Fruit fly (Drosophila melanogaster) whole organism: ENCODE data around the gene Seipin.

Source experiments
- pan ChIP-seq: fragments of >200 bp; optimal IDR thresholded peaks from 2 replicates; lab custom pipeline; 2017
- psq ChIP-seq: fragments of >200 bp; optimal IDR thresholded peaks from 2 replicates; lab custom pipeline; 2017
- usp ChIP-seq: fragments of >200 bp; optimal IDR thresholded peaks from 2 replicates; lab custom pipeline; 2017; ENCODE audit warnings: missing biosample characterization, missing genetic modification characterization, mixed read lengths

DNA sequence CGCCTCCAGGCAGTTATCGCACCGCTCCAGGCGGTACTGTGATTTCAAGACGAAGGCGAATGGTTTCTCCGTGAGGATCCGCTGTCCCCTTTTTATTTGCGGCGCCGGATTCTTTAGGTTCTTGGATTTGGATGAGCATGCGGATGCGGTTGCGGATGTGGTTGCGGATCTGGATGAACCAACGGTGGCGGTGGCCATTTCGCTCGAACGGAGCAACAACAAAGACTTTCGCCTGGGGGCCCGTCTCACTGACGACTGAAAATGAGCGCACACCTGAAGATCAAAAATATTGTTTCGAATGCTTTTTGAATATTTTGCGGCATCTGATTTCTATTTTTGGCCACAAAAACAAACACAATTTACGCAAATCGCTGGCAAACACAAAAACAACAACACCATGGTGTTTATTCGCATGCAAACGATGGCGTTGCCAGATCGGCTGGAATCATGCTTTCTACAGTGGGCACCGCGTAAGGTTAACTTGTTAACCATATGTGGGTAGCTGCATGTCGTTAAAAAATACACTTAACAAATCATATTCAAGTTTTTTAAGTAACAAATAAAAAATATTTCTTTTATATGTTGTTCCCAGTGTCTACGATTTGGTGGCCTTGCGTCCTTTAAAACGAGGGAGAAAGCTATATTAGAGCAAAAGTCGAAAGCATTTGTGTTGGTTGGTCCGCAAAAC lies 11.0 kb upstream of the Seipin start, which contains the start of gene Smyd3:
- TF ChIP-seq usp (GFP tag; lab: Kevin White, UChicago) (no peak), psq (lab: Kevin White, UChicago) (no peak), pan (lab: Kevin White, UChicago) (no peak)
